Fruit fly (Drosophila melanogaster) whole organism, pupa: ENCODE results near the gene CG31229.

ENCODE experiments used
- CG13204 ChIP-seq: fragments of 200-800 bp; sonication (Bioruptor generic); optimal IDR thresholded peaks from 2 replicates; lab custom pipeline; 2018; ENCODE audit warnings: missing biosample characterization, mild to moderate bottlenecking, missing genetic modification characterization, moderate library complexity
- CG14655 ChIP-seq: fragments of 200-800 bp; sonication (Bioruptor generic); optimal IDR thresholded peaks from 3 replicates; lab custom pipeline; 2017; ENCODE audit warnings: mild to moderate bottlenecking, missing biosample characterization, missing genetic modification reagents, missing genetic modification characterization
- CG15710 ChIP-seq: fragments of 200-800 bp; sonication (Bioruptor generic); optimal IDR thresholded peaks from 2 replicates; lab custom pipeline; 2018; ENCODE audit warnings: missing biosample characterization, mild to moderate bottlenecking, missing genetic modification characterization, moderate library complexity
- CG17806 ChIP-seq: fragments of 200-800 bp; sonication (Bioruptor generic); optimal IDR thresholded peaks from 2 replicates; lab custom pipeline; 2018; ENCODE audit warnings: missing biosample characterization, mild to moderate bottlenecking, missing genetic modification characterization, moderate library complexity
- CG32121 ChIP-seq: fragments of 200-800 bp; sonication (Bioruptor generic); IDR thresholded peaks from 2 replicates; pipeline ENCODE4 v1.3.6; 2022; ENCODE audit warnings: missing biosample characterization, missing genetic modification characterization
- CG34367 ChIP-seq: fragments of 200-800 bp; sonication (Bioruptor generic); optimal IDR thresholded peaks from 2 replicates; lab custom pipeline; 2018; ENCODE audit warnings: missing biosample characterization, mild to moderate bottlenecking, missing genetic modification characterization
- CG4496 ChIP-seq: fragments of 200-800 bp; sonication (Bioruptor generic); IDR thresholded peaks from 3 replicates; pipeline ENCODE4 v1.3.6; 2022; ENCODE audit warnings: missing biosample characterization, missing genetic modification characterization
- CG8159 ChIP-seq: fragments of 200-800 bp; sonication (Bioruptor generic); optimal IDR thresholded peaks from 3 replicates; lab custom pipeline; 2018; ENCODE audit warnings: missing biosample characterization, mild to moderate bottlenecking, missing genetic modification characterization, moderate library complexity
- CG8301 ChIP-seq: fragments of 200-800 bp; sonication (Bioruptor generic); optimal IDR thresholded peaks from 2 replicates; lab custom pipeline; 2018; ENCODE audit warnings: missing biosample characterization, mild to moderate bottlenecking, missing genetic modification characterization
- CG9948 ChIP-seq: fragments of 200-800 bp; sonication (Bioruptor generic); optimal IDR thresholded peaks from 2 replicates; lab custom pipeline; 2018; ENCODE audit warnings: missing biosample characterization, mild to moderate bottlenecking, missing genetic modification characterization, moderate library complexity
- D1 ChIP-seq: fragments of 200-800 bp; sonication (Bioruptor generic); optimal IDR thresholded peaks from 2 replicates; lab custom pipeline; 2018; ENCODE audit warnings: missing biosample characterization, mild to moderate bottlenecking, missing genetic modification characterization, moderate library complexity
- EcR ChIP-seq: fragments of 200-800 bp; sonication (Bioruptor generic); optimal IDR thresholded peaks from 3 replicates; lab custom pipeline; 2019; ENCODE audit warnings: missing biosample characterization, missing genetic modification characterization, mild to moderate bottlenecking, moderate library complexity, missing genetic modification reagents

DNA sequence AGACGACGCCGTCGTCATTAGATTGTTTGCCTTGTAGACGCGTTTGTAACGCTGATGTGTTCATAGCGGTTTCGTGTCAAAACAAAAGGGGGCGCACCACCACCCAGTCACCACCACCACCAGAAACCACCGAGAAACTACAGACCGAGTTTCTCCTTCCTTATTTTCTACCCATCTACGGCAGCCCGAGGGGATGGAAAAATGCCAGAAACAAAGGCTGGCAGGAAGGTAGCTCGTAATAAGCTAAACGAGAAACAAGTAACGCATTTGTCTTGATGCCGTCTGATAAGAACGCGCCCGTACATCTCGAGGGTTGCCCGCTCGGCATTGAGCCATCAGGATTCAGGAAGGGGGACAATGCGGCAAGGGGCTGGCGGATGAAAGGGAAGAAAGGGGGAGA lies 39.8 kb downstream of the CG31229 start:
- no peak for TF ChIP-seq CG9948 (tag; lab: Kevin White, UChicago)
- TF ChIP-seq EcR (GFP tag; lab: Kevin White, UChicago) = no peak
- TF ChIP-seq CG15710 = no peak
- TF ChIP-seq CG34367 = no peak
- no peak for TF ChIP-seq CG14655
- TF ChIP-seq CG8159 (tag; lab: Kevin White, UChicago) = no peak
- no peak for TF ChIP-seq CG32121
- no peak for TF ChIP-seq D1 (tag; lab: Kevin White, UChicago)
- no peak for TF ChIP-seq CG17806
- TF ChIP-seq CG8301 (tag; lab: Kevin White, UChicago) = no peak
- no peak for TF ChIP-seq CG13204 (GFP tag; lab: Kevin White, UChicago)
- no peak for TF ChIP-seq CG4496 (GFP tag; lab: Robert Waterston, UW)
